Worm (Caenorhabditis elegans) whole organism, L1 larva: ENCODE data around the gene C51E3.9.

Experiments used
- ama-1 ChIP-seq: fragments of 150-350 bp; optimal IDR thresholded peaks from 2 replicates; lab custom pipeline; 2014
- elt-3 ChIP-seq, 6 experiments: fragments of 150-350 bp in 1 of 6; sonication (generic microtip); optimal IDR thresholded peaks; 2 replicates each; lab custom pipeline; 2017 to 2018; ENCODE audit warnings: missing biosample characterization in 6 of 6, missing genetic modification characterization in 6 of 6, inconsistent platforms in 1 of 6
- snpc-4 ChIP-seq: fragments of 150-350 bp; optimal IDR thresholded peaks from 2 replicates; lab custom pipeline; 2014; ENCODE audit warnings: missing biosample characterization, missing genetic modification characterization
- tbx-2 ChIP-seq: sonication (generic microtip); optimal IDR thresholded peaks from 2 replicates; lab custom pipeline; 2016; ENCODE audit warnings: missing genetic modification characterization, missing compliant biosample characterization
- xbp-1 ChIP-seq: sonication (generic microtip); optimal IDR thresholded peaks from 2 replicates; lab custom pipeline; 2016; ENCODE audit warnings: missing genetic modification characterization, missing compliant biosample characterization

- TF ChIP-seq tbx-2 (no peak), elt-3 (tag; optimal IDR thresholded peaks at IDR 0.05; lab: Kevin White, UChicago) (no peak), xbp-1 (tag; lab: Kevin White, UChicago) (no peak), snpc-4 (tag; lab: Kevin White, UChicago) (no peak), ama-1 (no peak)
Measured at ce11 chrV:10145653-10146052, at the start of gene C51E3.9.
